Worm (Caenorhabditis elegans) whole organism, L1 larva: ENCODE measurements around the gene ZK686.2.

Source experiments
- C04F5.9 ChIP-seq: sonication (generic microtip); optimal IDR thresholded peaks from 2 replicates; lab custom pipeline; 2016; ENCODE audit warnings: missing genetic modification characterization, missing compliant biosample characterization
- C16A3.4 ChIP-seq: fragments of 150-350 bp; optimal IDR thresholded peaks from 2 replicates; lab custom pipeline; 2014; ENCODE audit warnings: missing biosample characterization, missing genetic modification characterization
- F16B12.6 ChIP-seq: fragments of 150-350 bp; optimal IDR thresholded peaks from 2 replicates; lab custom pipeline; 2014; ENCODE audit warnings: missing biosample characterization, missing genetic modification characterization
- alr-1 ChIP-seq: fragments of 200-800 bp; sonication (Bioruptor generic); optimal IDR thresholded peaks from 2 replicates; lab custom pipeline; 2018; ENCODE audit warnings: borderline replicate concordance, mild to moderate bottlenecking, missing genetic modification characterization, missing compliant biosample characterization
- aly-2 ChIP-seq: fragments of 150-350 bp; optimal IDR thresholded peaks from 2 replicates; lab custom pipeline; 2014; ENCODE audit warnings: missing biosample characterization, missing genetic modification characterization
- blmp-1 ChIP-seq: fragments of 150-350 bp; optimal IDR thresholded peaks from 2 replicates; lab custom pipeline; 2014; ENCODE audit warnings: missing biosample characterization, missing genetic modification characterization
- ceh-8 ChIP-seq: fragments of 200-800 bp; sonication (Bioruptor generic); optimal IDR thresholded peaks from 2 replicates; lab custom pipeline; 2018; ENCODE audit warnings: mild to moderate bottlenecking, missing genetic modification characterization, moderate library complexity, missing compliant biosample characterization
- ceh-82 ChIP-seq, 3 experiments: fragments of 150-350 bp in 1 of 3; sonication (generic microtip) in 2 of 3; optimal IDR thresholded peaks; 2 replicates each; lab custom pipeline; 2014 to 2017; ENCODE audit warnings: missing biosample characterization in 3 of 3, missing genetic modification characterization in 3 of 3
- ceh-88 ChIP-seq: fragments of 200-800 bp; sonication (Bioruptor generic); IDR thresholded peaks from 2 replicates; pipeline ENCODE4 v1.3.6; 2022; ENCODE audit warnings: missing genetic modification characterization, missing compliant biosample characterization
- dpl-1 ChIP-seq, 3 experiments: fragments of 150-350 bp in 2 of 3; sonication (generic microtip) in 1 of 3; optimal IDR thresholded peaks; 2 replicates each; lab custom pipeline; 2014 to 2017; ENCODE audit warnings: missing biosample characterization in 3 of 3, missing genetic modification characterization in 3 of 3, missing genetic modification reagents in 3 of 3
- dsc-1 ChIP-seq: sonication (generic microtip); optimal IDR thresholded peaks from 2 replicates; lab custom pipeline; 2016; ENCODE audit warnings: mild to moderate bottlenecking, missing genetic modification characterization, missing compliant biosample characterization
- efl-1 ChIP-seq, 4 experiments: fragments of 150-350 bp; optimal IDR thresholded peaks in 3 of 4; peaks in 1 of 4; 1 replicate in 1 of 4; 2 replicates in 3 of 4; lab custom pipeline; 2014; ENCODE audit warnings: missing biosample characterization in 2 of 4, missing genetic modification characterization in 2 of 4, missing genetic modification reagents in 2 of 4
- egl-13 ChIP-seq: sonication (generic microtip); optimal IDR thresholded peaks from 2 replicates; lab custom pipeline; 2016; ENCODE audit warnings: missing genotype, missing genetic modification reagents, missing genetic modification characterization, missing compliant biosample characterization
- ets-5 ChIP-seq: fragments of 200-800 bp; sonication (Bioruptor generic); IDR thresholded peaks from 2 replicates; pipeline ENCODE4 v1.3.6; 2022; ENCODE audit warnings: missing genetic modification characterization, missing compliant biosample characterization
- fkh-8 ChIP-seq: sonication (generic microtip); optimal IDR thresholded peaks from 2 replicates; lab custom pipeline; 2016; ENCODE audit warnings: mild to moderate bottlenecking, missing genetic modification characterization, missing compliant biosample characterization
- grh-1 ChIP-seq: fragments of 200-800 bp; sonication (Bioruptor generic); IDR thresholded peaks from 2 replicates; pipeline ENCODE4 v1.3.6; 2022; ENCODE audit warnings: missing genetic modification reagents, missing genetic modification characterization, missing compliant biosample characterization
- irx-1 ChIP-seq: sonication (generic microtip); optimal IDR thresholded peaks from 2 replicates; lab custom pipeline; 2016; ENCODE audit warnings: missing genetic modification characterization, missing compliant biosample characterization
- isw-1 ChIP-seq: fragments of 200-800 bp; sonication (Bioruptor generic); IDR thresholded peaks from 2 replicates; pipeline ENCODE4 v1.3.6; 2022; ENCODE audit warnings: missing genetic modification characterization, missing compliant biosample characterization
- jun-1 ChIP-seq: fragments of 150-350 bp; optimal IDR thresholded peaks from 2 replicates; lab custom pipeline; 2014; ENCODE audit warnings: missing biosample characterization, missing genetic modification reagents, missing genetic modification characterization
- lin-14 ChIP-seq: fragments of 200-800 bp; sonication (Bioruptor generic); optimal IDR thresholded peaks from 2 replicates; lab custom pipeline; 2018; ENCODE audit warnings: mild to moderate bottlenecking, missing genetic modification characterization, moderate library complexity, missing compliant biosample characterization
- lin-15B ChIP-seq: fragments of 150-350 bp; sonication (generic microtip); optimal IDR thresholded peaks from 3 replicates; lab custom pipeline; 2014; ENCODE audit warnings: missing biosample characterization, missing genetic modification characterization
- lin-35 ChIP-seq, 2 experiments: fragments of 150-350 bp; optimal IDR thresholded peaks; 2 replicates each; lab custom pipeline; 2014; ENCODE audit warnings: missing biosample characterization in 2 of 2, missing genetic modification characterization in 2 of 2, missing genetic modification reagents in 2 of 2
- lin-39 ChIP-seq: fragments of 150-350 bp; optimal IDR thresholded peaks from 2 replicates; lab custom pipeline; 2014; ENCODE audit warnings: missing biosample characterization, missing genetic modification reagents, missing genetic modification characterization
- lsy-2 ChIP-seq, 2 experiments: fragments of 150-350 bp; optimal IDR thresholded peaks; 2 replicates each; lab custom pipeline; 2014; ENCODE audit warnings: missing biosample characterization in 2 of 2, missing genetic modification characterization in 2 of 2
- mab-9 ChIP-seq: fragments of 200-800 bp; sonication (Bioruptor generic); IDR thresholded peaks from 2 replicates; pipeline ENCODE4 v1.3.6; 2022; ENCODE audit warnings: missing genetic modification reagents, missing genetic modification characterization, missing compliant biosample characterization
- mdl-1 ChIP-seq, 2 experiments: fragments of 150-350 bp; optimal IDR thresholded peaks; 2 replicates each; lab custom pipeline; 2014 to 2017; ENCODE audit warnings: missing biosample characterization in 2 of 2, missing genetic modification characterization in 2 of 2, inconsistent platforms in 1 of 2
- mep-1 ChIP-seq: fragments of 150-350 bp; optimal IDR thresholded peaks from 2 replicates; lab custom pipeline; 2014; ENCODE audit warnings: missing biosample characterization, missing genetic modification characterization
- nhr-19 ChIP-seq: fragments of 200-800 bp; sonication (Bioruptor generic); conservative IDR thresholded peaks from 2 replicates; pipeline ENCODE4 v1.3.6; 2022; ENCODE audit warnings: missing genetic modification characterization, missing compliant biosample characterization
- nhr-20 ChIP-seq: sonication (generic microtip); optimal IDR thresholded peaks from 2 replicates; lab custom pipeline; 2016; ENCODE audit warnings: mild to moderate bottlenecking, missing genetic modification characterization, missing compliant biosample characterization
- nhr-47 ChIP-seq: sonication (generic microtip); optimal IDR thresholded peaks from 2 replicates; lab custom pipeline; 2016; ENCODE audit warnings: mild to moderate bottlenecking, missing genetic modification characterization, moderate library complexity, missing compliant biosample characterization
- nhr-71 ChIP-seq: sonication (generic microtip); optimal IDR thresholded peaks from 2 replicates; lab custom pipeline; 2016; ENCODE audit warnings: mild to moderate bottlenecking, missing genetic modification characterization, moderate library complexity, missing compliant biosample characterization
- nhr-85 ChIP-seq: sonication (generic microtip); peaks from one replicate; lab custom pipeline; 2016; ENCODE audit warnings: missing genetic modification characterization, inconsistent platforms, missing compliant biosample characterization
- nhr-90 ChIP-seq: sonication (generic microtip); optimal IDR thresholded peaks from 2 replicates; lab custom pipeline; 2016; ENCODE audit warnings: mild to moderate bottlenecking, missing genetic modification characterization, missing compliant biosample characterization; ENCODE audit not compliant: poor library complexity
- pag-3 ChIP-seq: sonication (generic microtip); optimal IDR thresholded peaks from 2 replicates; lab custom pipeline; 2017; ENCODE audit warnings: missing genetic modification characterization, mild to moderate bottlenecking, missing compliant biosample characterization, antibody characterized with exemption, borderline replicate concordance; ENCODE audit not compliant: insufficient read depth
- pqm-1 ChIP-seq: sonication (generic microtip); optimal IDR thresholded peaks from 3 replicates; lab custom pipeline; 2017; ENCODE audit warnings: missing biosample characterization, missing genetic modification characterization
- rnt-1 ChIP-seq: sonication (generic microtip); optimal IDR thresholded peaks from 2 replicates; lab custom pipeline; 2016; ENCODE audit warnings: mild to moderate bottlenecking, missing genetic modification characterization, moderate library complexity, missing compliant biosample characterization
- skn-1 ChIP-seq: fragments of 150-350 bp; optimal IDR thresholded peaks from 2 replicates; lab custom pipeline; 2014; ENCODE audit warnings: missing biosample characterization, missing genetic modification characterization
- snu-23 ChIP-seq: sonication (generic microtip); optimal IDR thresholded peaks from 2 replicates; lab custom pipeline; 2016; ENCODE audit warnings: missing genetic modification characterization, missing compliant biosample characterization
- sox-4 ChIP-seq: sonication (generic microtip); optimal IDR thresholded peaks from 2 replicates; lab custom pipeline; 2016; ENCODE audit warnings: missing genetic modification characterization, missing compliant biosample characterization
- swsn-7 ChIP-seq: sonication (generic microtip); optimal IDR thresholded peaks from 2 replicates; lab custom pipeline; 2016; ENCODE audit warnings: missing genetic modification characterization, missing compliant biosample characterization
- tbx-2 ChIP-seq: sonication (generic microtip); optimal IDR thresholded peaks from 2 replicates; lab custom pipeline; 2016; ENCODE audit warnings: missing genetic modification characterization, missing compliant biosample characterization
- tlp-1 ChIP-seq: fragments of 150-350 bp; optimal IDR thresholded peaks from 2 replicates; lab custom pipeline; 2014; ENCODE audit warnings: missing biosample characterization, missing genetic modification characterization
- unc-30 ChIP-seq: sonication (generic microtip); optimal IDR thresholded peaks from 2 replicates; lab custom pipeline; 2017; ENCODE audit warnings: missing biosample characterization, missing genetic modification characterization
- unc-86 ChIP-seq: sonication (generic microtip); optimal IDR thresholded peaks from 2 replicates; lab custom pipeline; 2016; ENCODE audit warnings: missing genetic modification characterization, missing compliant biosample characterization
- xbp-1 ChIP-seq: sonication (generic microtip); optimal IDR thresholded peaks from 2 replicates; lab custom pipeline; 2016; ENCODE audit warnings: missing genetic modification characterization, missing compliant biosample characterization
- zag-1 ChIP-seq: fragments of 150-350 bp; optimal IDR thresholded peaks from 2 replicates; lab custom pipeline; 2014; ENCODE audit warnings: missing biosample characterization, missing genetic modification characterization
- ztf-11 ChIP-seq, 2 experiments: sonication (generic microtip); optimal IDR thresholded peaks; 2 replicates each; lab custom pipeline; 2016 to 2017; ENCODE audit warnings: missing genetic modification characterization in 2 of 2, missing biosample characterization in 1 of 2, missing compliant biosample characterization in 1 of 2
- ztf-4 ChIP-seq: fragments of 150-350 bp; optimal IDR thresholded peaks from 2 replicates; lab custom pipeline; 2014; ENCODE audit warnings: missing biosample characterization, missing genetic modification characterization

ZK686.2 gene

ce11 chrIII:7770986-7771385, 5.1 kb upstream of the ZK686.2 start:
- TF ChIP-seq swsn-7 (tag; lab: Kevin White, UChicago) (peak; percentile 68), nhr-47 (tag; lab: Kevin White, UChicago) (peak; percentile 72), ztf-11 (tag; optimal IDR thresholded peaks at IDR 0.05; lab: Kevin White, UChicago) (peak in 1 of 2 experiments; percentile 32), C16A3.4 (peak; percentile 69), jun-1 (tag; lab: Kevin White, UChicago) (peak; percentile 14), ceh-88 (GFP tag; lab: Robert Waterston, UW) (0 out of 2 replicates have a peak, but pooled peaks have one; percentile 39), nhr-85 (tag; lab: Kevin White, UChicago) (peak; percentile 76), skn-1 (tag; lab: Kevin White, UChicago) (peak; percentile 54), fkh-8 (peak; percentile 11), snu-23 (GFP tag; lab: Kevin White, UChicago) (peak; percentile 74), dpl-1 (GFP tag; optimal IDR thresholded peaks at IDR 0.05; lab: Kevin White, UChicago) (peak; percentile 60 to 70 (median 68)), dsc-1 (tag; lab: Kevin White, UChicago) (peak; percentile 54), mab-9 (GFP tag; lab: Robert Waterston, UW) (peak; percentile 48; the same call in 1 of the 2 replicates), irx-1 (tag; lab: Kevin White, UChicago) (peak; percentile 9), mep-1 (tag; lab: Kevin White, UChicago) (peak; percentile 67), nhr-20 (tag; lab: Kevin White, UChicago) (peak; percentile 60), tbx-2 (peak; percentile 65), lin-14 (GFP tag; lab: Kevin White, UChicago) (peak; percentile 40), nhr-90 (tag; lab: Kevin White, UChicago) (peak; percentile 60), lsy-2 (tag; optimal IDR thresholded peaks at IDR 0.05; lab: Kevin White, UChicago) (peak; percentile 81 to 88), lin-35 (GFP tag; optimal IDR thresholded peaks at IDR 0.05; lab: Kevin White, UChicago) (peak; percentile 64 to 75), ceh-82 (tag; optimal IDR thresholded peaks at IDR 0.05; lab: Kevin White, UChicago) (peak; percentile 56 to 60 (median 56)), nhr-19 (GFP tag; lab: Robert Waterston, UW) (peak; percentile 83), grh-1 (GFP tag; lab: Robert Waterston, UW) (peak; percentile 61; the same call in 1 of the 2 replicates), blmp-1 (tag; lab: Kevin White, UChicago) (peak; percentile 85), rnt-1 (tag; lab: Kevin White, UChicago) (peak; percentile 84), nhr-71 (tag; lab: Kevin White, UChicago) (peak; percentile 74), efl-1 (optimal IDR thresholded peaks at IDR 0.05; lab: Kevin White, UChicago) (peak; percentile 65 to 72), efl-1 (GFP tag; optimal IDR thresholded peaks at IDR 0.05 in 1 of 2; lab: Kevin White, UChicago) (peak; percentile 63 to 97), mdl-1 (tag; optimal IDR thresholded peaks at IDR 0.05; lab: Kevin White, UChicago) (peak in 1 of 2 experiments; percentile 25), xbp-1 (peak; percentile 68), lin-15B (peak; percentile 54), unc-86 (tag; lab: Kevin White, UChicago) (peak; percentile 35), F16B12.6 (tag; lab: Kevin White, UChicago) (peak; percentile 67), isw-1 (GFP tag; lab: Robert Waterston, UW) (peak; percentile 57), lin-39 (tag; lab: Kevin White, UChicago) (peak; percentile 35)

ce11 chrIII:7769965-7770364, 4.1 kb upstream of the ZK686.2 start, which contains the start of gene snu-23:
snu-23 (minus strand) TSS chrIII:7770120.
- peak in 1 of 3 experiments; percentile 51 for TF ChIP-seq ceh-82 (tag; optimal IDR thresholded peaks at IDR 0.05; lab: Kevin White, UChicago)
- TF ChIP-seq ets-5 (GFP tag; lab: Robert Waterston, UW), result no peak
- TF ChIP-seq pqm-1 (tag; lab: Kevin White, UChicago), result no peak
- TF ChIP-seq nhr-90 (tag; lab: Kevin White, UChicago), result no peak
- no peak for TF ChIP-seq lin-39 (tag; lab: Kevin White, UChicago)
- TF ChIP-seq alr-1 (tag; lab: Kevin White, UChicago), result no peak
- peak in 1 of 2 experiments; percentile 15 for TF ChIP-seq mdl-1 (tag; optimal IDR thresholded peaks at IDR 0.05; lab: Kevin White, UChicago)
- TF ChIP-seq zag-1 (tag; lab: Kevin White, UChicago), result no peak
- TF ChIP-seq sox-4, result no peak
- TF ChIP-seq nhr-47 (tag; lab: Kevin White, UChicago), result no peak
- TF ChIP-seq egl-13 (tag; lab: Kevin White, UChicago), result no peak
- no peak for TF ChIP-seq grh-1 (GFP tag; lab: Robert Waterston, UW)
- TF ChIP-seq unc-30 (tag; lab: Kevin White, UChicago), result no peak
- no peak for TF ChIP-seq ztf-4 (tag; lab: Kevin White, UChicago)
- no peak for TF ChIP-seq ztf-11 (tag; optimal IDR thresholded peaks at IDR 0.05; lab: Kevin White, UChicago)
- peak; percentile 42 to 43 for TF ChIP-seq efl-1 (optimal IDR thresholded peaks at IDR 0.05; lab: Kevin White, UChicago)
- peak; percentile 48 to 93 for TF ChIP-seq efl-1 (GFP tag; optimal IDR thresholded peaks at IDR 0.05 in 1 of 2; lab: Kevin White, UChicago)
- no peak for TF ChIP-seq tlp-1 (tag; lab: Kevin White, UChicago)
- peak; percentile 10 for TF ChIP-seq nhr-71 (tag; lab: Kevin White, UChicago)
- no peak for TF ChIP-seq skn-1 (tag; lab: Kevin White, UChicago)
- TF ChIP-seq unc-86 (tag; lab: Kevin White, UChicago), result no peak
- TF ChIP-seq pag-3 (tag; lab: Kevin White, UChicago), result no peak
- TF ChIP-seq aly-2, result no peak
- TF ChIP-seq swsn-7 (tag; lab: Kevin White, UChicago), result no peak
- TF ChIP-seq irx-1 (tag; lab: Kevin White, UChicago), result no peak
- no peak for TF ChIP-seq mab-9 (GFP tag; lab: Robert Waterston, UW)
- TF ChIP-seq ceh-8 (GFP tag; lab: Kevin White, UChicago), result no peak
- no peak for TF ChIP-seq rnt-1 (tag; lab: Kevin White, UChicago)
- no peak for TF ChIP-seq C04F5.9 (tag; lab: Kevin White, UChicago)
